Worm (Caenorhabditis elegans) whole organism, L1 larva: ENCODE data around the gene valv-1.
A peak's percentile ranks its signal among the peaks of the same experiment; 100 is the strongest.

ENCODE experiments used
- F16B12.6 ChIP-seq: fragments of 150-350 bp; optimal IDR thresholded peaks from 2 replicates; lab custom pipeline; 2014; ENCODE audit warnings: missing biosample characterization, missing genetic modification characterization
- alr-1 ChIP-seq: fragments of 200-800 bp; sonication (Bioruptor generic); optimal IDR thresholded peaks from 2 replicates; lab custom pipeline; 2018; ENCODE audit warnings: borderline replicate concordance, mild to moderate bottlenecking, missing genetic modification characterization, missing compliant biosample characterization
- aly-2 ChIP-seq: fragments of 150-350 bp; optimal IDR thresholded peaks from 2 replicates; lab custom pipeline; 2014; ENCODE audit warnings: missing biosample characterization, missing genetic modification characterization
- ama-1 ChIP-seq: fragments of 150-350 bp; optimal IDR thresholded peaks from 2 replicates; lab custom pipeline; 2014
- dpl-1 ChIP-seq, 3 experiments: fragments of 150-350 bp in 2 of 3; sonication (generic microtip) in 1 of 3; optimal IDR thresholded peaks; 2 replicates each; lab custom pipeline; 2014 to 2017; ENCODE audit warnings: missing biosample characterization in 3 of 3, missing genetic modification characterization in 3 of 3, missing genetic modification reagents in 3 of 3
- lsy-2 ChIP-seq, 2 experiments: fragments of 150-350 bp; optimal IDR thresholded peaks; 2 replicates each; lab custom pipeline; 2014; ENCODE audit warnings: missing biosample characterization in 2 of 2, missing genetic modification characterization in 2 of 2
- nhr-11 ChIP-seq: fragments of 150-350 bp; optimal IDR thresholded peaks from 2 replicates; lab custom pipeline; 2014; ENCODE audit warnings: missing biosample characterization, missing genetic modification characterization
- nhr-237 ChIP-seq: fragments of 150-350 bp; optimal IDR thresholded peaks from 2 replicates; lab custom pipeline; 2014; ENCODE audit warnings: missing biosample characterization, missing genetic modification characterization
- nhr-76 ChIP-seq: sonication (generic microtip); optimal IDR thresholded peaks from 2 replicates; lab custom pipeline; 2017; ENCODE audit warnings: missing biosample characterization, missing genetic modification characterization
- nhr-77 ChIP-seq: fragments of 150-350 bp; optimal IDR thresholded peaks from 2 replicates; lab custom pipeline; 2014; ENCODE audit warnings: missing biosample characterization, missing genetic modification characterization
- pax-3 ChIP-seq: fragments of 200-800 bp; sonication (Bioruptor generic); optimal IDR thresholded peaks from 2 replicates; lab custom pipeline; 2018; ENCODE audit warnings: mild to moderate bottlenecking, missing genetic modification characterization, moderate library complexity, missing compliant biosample characterization
- rnt-1 ChIP-seq: sonication (generic microtip); optimal IDR thresholded peaks from 2 replicates; lab custom pipeline; 2016; ENCODE audit warnings: mild to moderate bottlenecking, missing genetic modification characterization, moderate library complexity, missing compliant biosample characterization
- skn-1 ChIP-seq: fragments of 150-350 bp; optimal IDR thresholded peaks from 2 replicates; lab custom pipeline; 2014; ENCODE audit warnings: missing biosample characterization, missing genetic modification characterization
- zip-4 ChIP-seq: fragments of 200-800 bp; sonication (Bioruptor generic); optimal IDR thresholded peaks from 2 replicates; lab custom pipeline; 2018; ENCODE audit warnings: mild to moderate bottlenecking, missing genetic modification characterization, moderate library complexity, missing compliant biosample characterization

- no peak for TF ChIP-seq skn-1 (tag; lab: Kevin White, UChicago)
- TF ChIP-seq ama-1 (lab: Kevin White, UChicago) = no peak
- TF ChIP-seq nhr-76 = no peak
- TF ChIP-seq alr-1 (tag; lab: Kevin White, UChicago) = no peak
- no peak for TF ChIP-seq nhr-11 (tag; lab: Kevin White, UChicago)
- TF ChIP-seq rnt-1 (tag; lab: Kevin White, UChicago) = peak; percentile 72
- no peak for TF ChIP-seq nhr-237 (tag; lab: Kevin White, UChicago)
- TF ChIP-seq aly-2 = no peak
- TF ChIP-seq pax-3 (tag; lab: Kevin White, UChicago) = no peak
- no peak for TF ChIP-seq nhr-77
- no peak for TF ChIP-seq dpl-1 (GFP tag; optimal IDR thresholded peaks at IDR 0.05; lab: Kevin White, UChicago)
- TF ChIP-seq F16B12.6 (tag; lab: Kevin White, UChicago) = no peak
- TF ChIP-seq zip-4 (GFP tag; lab: Kevin White, UChicago) = no peak
- TF ChIP-seq lsy-2 (tag; optimal IDR thresholded peaks at IDR 0.05; lab: Kevin White, UChicago) = peak in 1 of 2 experiments; percentile 53
These were observed 19.1 kb downstream of the valv-1 start for ce11 chrIV:7426055-7426454.
